Fruit fly (Drosophila melanogaster): Measurements from ENCODE around the gene CG1575.

CG1575 gene

DNA sequence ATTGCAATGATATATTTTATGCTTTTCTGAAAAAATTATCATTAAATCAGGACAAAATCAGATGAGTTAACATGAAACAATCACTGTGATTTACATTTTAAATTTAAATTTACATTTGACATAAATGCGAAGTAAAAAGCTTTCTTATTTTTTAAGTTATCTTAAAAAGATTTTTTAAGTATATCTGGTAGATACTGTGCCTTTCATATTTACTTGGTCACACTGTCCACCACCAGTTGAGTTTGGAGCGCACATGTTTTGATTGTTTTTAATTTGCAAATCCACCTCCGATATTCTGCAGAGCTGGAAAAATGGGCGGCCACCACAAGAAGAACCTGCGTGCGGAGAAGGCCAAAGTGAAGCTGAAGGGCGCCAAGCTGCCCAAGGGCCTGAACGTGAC is at the start of gene CG1575:
Gene CG1575, plus strand, starts transcription at position 200 of the 400 bp plus-strand sequence.
- TF ChIP-seq insv (optimal IDR thresholded peaks at IDR 0.05): no peak
- TF ChIP-seq ttk (optimal IDR thresholded peaks at IDR 0.05): no peak
- no peak for TF ChIP-seq h (optimal IDR thresholded peaks at IDR 0.05)
- no peak for TF ChIP-seq Sin3A (optimal IDR thresholded peaks at IDR 0.05)

DNA sequence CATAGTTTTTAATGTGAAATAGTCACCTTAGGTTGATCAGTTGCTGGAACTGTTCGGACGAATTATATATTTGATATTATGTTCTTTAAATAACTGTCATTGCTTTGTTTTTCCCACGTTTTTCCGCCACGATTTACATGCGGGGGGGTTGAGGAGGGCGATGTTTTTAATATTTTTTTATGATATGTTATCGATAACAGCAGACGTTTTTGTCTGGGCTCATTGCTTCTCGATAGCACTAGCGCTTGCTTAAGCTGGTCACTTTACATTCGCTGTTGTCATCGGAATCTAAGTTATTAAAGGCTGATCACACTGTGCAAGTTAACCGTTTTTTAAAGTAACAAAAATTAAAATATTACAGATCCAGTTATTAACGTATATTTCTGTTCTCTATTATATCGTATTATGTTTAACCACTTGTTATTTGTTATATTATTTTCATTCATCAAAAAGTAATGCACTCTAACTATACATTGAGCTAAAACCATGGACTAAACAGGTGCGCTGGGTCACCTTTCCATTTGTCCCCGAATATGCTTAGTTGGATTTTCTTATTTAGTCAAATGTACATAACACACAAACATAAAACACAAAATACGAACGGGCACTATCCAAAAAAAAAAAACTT is 41.4 kb upstream of the CG1575 start, which contains the start of the genes Upf2 and CG1571:
Gene Upf2, minus strand, starts transcription at position 167 of the 628 bp plus-strand sequence.
Gene CG1571, plus strand, starts transcription at position 578 of the 628 bp plus-strand sequence.
- TF ChIP-seq insv (optimal IDR thresholded peaks at IDR 0.05) (no peak), Myc (optimal IDR thresholded peaks at IDR 0.05) (no peak), ttk (optimal IDR thresholded peaks at IDR 0.05) (no peak), psq (optimal IDR thresholded peaks at IDR 0.05) (no peak), Sin3A (optimal IDR thresholded peaks at IDR 0.05) (no peak), h (optimal IDR thresholded peaks at IDR 0.05) (no peak)

DNA sequence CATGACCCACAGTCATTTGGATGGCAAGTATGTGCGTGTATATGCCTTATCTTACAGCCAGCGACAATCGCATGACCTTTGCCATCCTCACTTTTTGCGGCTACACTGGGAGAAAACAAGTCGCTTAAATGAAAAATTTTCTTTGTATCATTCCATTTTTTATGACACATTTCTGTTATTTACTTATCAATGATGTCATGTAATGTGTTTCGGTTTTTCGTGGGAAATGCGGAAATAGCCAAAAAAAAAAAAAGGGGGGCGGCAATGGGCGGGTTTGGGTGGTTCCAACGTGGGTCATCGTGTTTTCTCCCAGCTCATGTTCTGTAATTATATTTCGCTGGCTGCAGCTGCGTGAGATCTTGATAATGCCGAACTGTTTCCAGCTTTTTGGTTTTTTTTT is 36.6 kb upstream of the CG1575 start:
- TF ChIP-seq Sin3A (optimal IDR thresholded peaks at IDR 0.05) (no peak), ttk (optimal IDR thresholded peaks at IDR 0.05) (no peak), insv (optimal IDR thresholded peaks at IDR 0.05) (no peak), h (optimal IDR thresholded peaks at IDR 0.05) (no peak), psq (optimal IDR thresholded peaks at IDR 0.05) (no peak), Myc (optimal IDR thresholded peaks at IDR 0.05) (no peak)

DNA sequence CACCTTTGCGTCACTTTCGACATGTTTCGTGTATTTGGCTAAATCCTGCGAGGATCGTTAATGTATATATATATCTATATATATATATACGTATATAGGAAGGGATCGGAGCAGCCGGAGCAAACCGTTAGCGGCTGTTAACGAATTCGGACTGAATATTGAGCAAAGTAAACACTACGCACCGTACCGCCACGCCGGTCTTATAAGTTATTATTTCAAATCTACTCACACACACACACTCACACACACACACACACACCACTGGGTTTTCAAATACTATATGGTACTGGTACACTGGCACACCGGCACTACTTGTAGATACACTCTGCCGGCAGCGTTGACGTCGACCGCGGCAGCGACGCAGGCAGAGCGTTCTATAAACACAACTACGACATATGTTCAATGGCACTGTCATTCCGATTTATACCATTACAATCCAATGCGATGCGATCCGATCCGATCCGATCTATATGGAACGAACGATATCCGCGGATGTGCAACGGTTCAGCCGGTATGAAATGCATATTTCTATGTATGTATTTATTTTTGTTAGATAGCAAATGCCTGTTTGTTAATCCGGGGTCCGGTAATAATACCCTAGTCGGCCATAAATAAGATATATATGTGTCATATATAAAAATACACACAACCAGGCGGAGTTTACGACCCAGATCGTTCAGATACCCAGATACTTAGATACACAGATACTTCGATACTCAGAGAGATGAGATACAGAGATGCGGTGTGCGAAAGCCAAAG is 35.2 kb upstream of the CG1575 start, which contains the start of gene Ldsdh1:
Gene Ldsdh1, minus strand, starts transcription at position 179 of the 759 bp plus-strand sequence.
- no peak for TF ChIP-seq h (optimal IDR thresholded peaks at IDR 0.05)
- TF ChIP-seq ttk (optimal IDR thresholded peaks at IDR 0.05): no peak
- TF ChIP-seq Myc (optimal IDR thresholded peaks at IDR 0.05): no peak
- no peak for TF ChIP-seq insv (optimal IDR thresholded peaks at IDR 0.05)
- no peak for TF ChIP-seq Sin3A (optimal IDR thresholded peaks at IDR 0.05)
- no peak for TF ChIP-seq psq (optimal IDR thresholded peaks at IDR 0.05)

DNA sequence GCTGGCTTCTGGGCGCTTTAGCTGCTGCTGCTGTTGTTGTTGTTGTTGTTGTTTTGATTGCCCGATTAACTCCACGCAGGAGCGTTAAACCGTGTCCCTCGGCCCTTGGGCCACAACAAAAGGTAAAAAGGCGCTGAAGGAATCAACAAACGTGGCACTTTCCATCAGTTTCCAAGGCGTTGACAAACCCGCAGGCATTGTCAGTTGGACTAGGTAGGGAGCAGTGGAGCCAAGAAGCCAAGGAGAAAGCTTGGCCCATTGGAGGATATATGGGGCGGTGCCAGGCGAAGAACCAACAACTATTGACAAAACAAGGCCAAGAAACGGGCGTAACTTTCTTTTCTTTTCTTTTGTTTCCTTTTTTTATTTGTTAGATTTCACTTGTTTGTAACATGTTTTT is 29.7 kb upstream of the CG1575 start, which contains the start of gene CG2256:
Gene CG2256, minus strand, starts transcription at position 101 of the 400 bp plus-strand sequence.
- TF ChIP-seq Sin3A (optimal IDR thresholded peaks at IDR 0.05) (no peak), insv (optimal IDR thresholded peaks at IDR 0.05) (no peak), h (optimal IDR thresholded peaks at IDR 0.05) (no peak), psq (optimal IDR thresholded peaks at IDR 0.05) (no peak), Myc (optimal IDR thresholded peaks at IDR 0.05) (no peak), ttk (optimal IDR thresholded peaks at IDR 0.05) (no peak)

DNA sequence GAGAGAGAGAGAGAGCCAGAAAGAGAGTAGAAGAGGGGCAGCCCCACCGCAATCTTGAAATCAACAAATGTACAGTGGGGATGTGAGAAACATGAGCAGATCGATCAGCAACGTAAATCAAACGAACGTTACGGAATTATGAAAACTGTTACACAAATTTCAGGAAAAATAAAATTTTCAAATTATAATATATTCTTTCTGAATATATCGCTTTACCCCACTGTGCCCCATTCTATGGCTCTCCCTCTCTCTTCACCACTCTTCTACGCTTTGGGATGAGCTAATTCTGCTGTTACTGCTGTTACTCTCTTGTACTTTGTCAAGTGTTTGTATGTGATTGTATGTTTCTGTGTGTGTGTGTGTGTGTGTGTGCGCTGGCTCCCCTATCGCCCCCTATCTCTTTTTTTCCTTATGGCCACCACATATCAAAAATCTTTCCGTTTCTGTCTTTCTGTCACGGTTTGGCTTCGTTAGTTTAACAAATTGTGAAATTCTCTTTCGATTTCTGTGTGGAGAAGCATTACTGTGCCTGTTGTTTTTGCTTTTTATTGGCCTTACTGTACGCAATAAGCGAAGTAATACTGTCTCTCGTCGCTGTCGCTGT is 25.7 kb upstream of the CG1575 start:
- TF ChIP-seq Sin3A (optimal IDR thresholded peaks at IDR 0.05): no peak
- no peak for TF ChIP-seq h (optimal IDR thresholded peaks at IDR 0.05)
- TF ChIP-seq Myc (optimal IDR thresholded peaks at IDR 0.05): no peak

DNA sequence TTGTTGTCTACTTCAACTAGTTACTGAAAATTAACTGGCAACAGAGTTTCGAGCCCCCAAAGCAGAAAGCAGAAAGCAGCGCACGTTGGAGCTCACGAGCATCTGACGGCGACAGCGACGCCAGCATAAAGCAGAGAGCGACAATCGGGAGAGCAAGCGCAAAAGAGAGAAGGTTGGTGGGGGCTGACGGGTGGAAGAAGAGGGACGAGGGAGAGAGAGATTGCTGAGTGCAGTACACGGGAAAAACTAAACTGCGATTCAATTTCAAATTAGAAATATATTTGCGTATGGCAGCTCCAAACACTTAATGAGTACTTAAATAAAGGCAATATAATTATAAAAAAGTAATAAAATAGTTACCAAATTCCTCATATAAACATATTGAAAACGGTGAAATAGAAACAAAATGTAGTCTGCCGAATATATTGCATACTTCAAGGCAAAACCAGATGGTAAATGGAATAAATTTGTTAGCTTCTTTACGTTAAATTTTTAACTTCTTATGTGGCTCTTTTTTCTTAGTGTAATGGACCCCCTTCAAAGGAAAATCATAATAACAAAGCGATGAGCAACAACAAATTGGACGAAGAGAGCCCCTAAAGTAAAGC is 24.6 kb upstream of the CG1575 start:
- no peak for TF ChIP-seq ttk (optimal IDR thresholded peaks at IDR 0.05)
- TF ChIP-seq Myc (optimal IDR thresholded peaks at IDR 0.05): no peak
- no peak for TF ChIP-seq insv (optimal IDR thresholded peaks at IDR 0.05)
- TF ChIP-seq h (optimal IDR thresholded peaks at IDR 0.05): no peak
- no peak for TF ChIP-seq psq (optimal IDR thresholded peaks at IDR 0.05)
- TF ChIP-seq Sin3A (optimal IDR thresholded peaks at IDR 0.05): no peak

DNA sequence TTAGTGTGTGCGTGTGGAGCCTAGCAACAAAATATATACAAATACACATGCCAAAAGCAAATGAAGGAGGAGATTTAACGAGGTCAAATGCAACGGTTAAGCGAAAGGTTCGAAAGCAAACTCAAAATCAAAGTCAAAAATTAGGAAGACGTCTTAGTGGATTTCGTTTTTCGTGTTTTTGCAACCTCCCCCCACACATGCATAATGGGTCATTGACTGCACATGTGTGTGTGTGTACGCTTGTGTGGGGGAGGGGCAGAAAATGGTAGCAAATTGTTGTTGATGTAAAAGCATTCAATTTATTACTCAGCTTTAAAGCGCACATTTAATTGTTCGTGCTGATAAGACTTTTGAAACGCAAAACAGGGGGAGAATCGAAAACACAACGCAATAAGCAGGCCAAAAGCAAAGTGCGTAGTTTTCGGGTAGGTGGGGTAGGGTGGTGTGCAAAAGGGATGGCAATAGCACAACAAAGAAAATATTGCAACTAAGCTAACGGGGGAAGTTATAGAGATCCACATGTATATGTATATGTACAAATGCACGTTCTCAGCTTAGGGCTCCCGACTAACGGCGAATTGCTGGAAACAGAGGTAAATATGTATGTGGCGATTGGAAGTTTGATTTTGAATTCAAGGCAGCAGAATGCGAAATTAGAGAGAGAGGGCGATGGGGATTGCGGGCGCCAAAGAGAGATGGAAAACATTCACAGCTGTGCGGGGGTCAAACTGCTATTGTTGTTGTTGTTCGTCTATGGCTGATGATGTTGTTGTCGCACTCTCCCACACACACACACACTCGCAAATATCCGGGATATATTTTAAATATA is 23.7 kb upstream of the CG1575 start:
- TF ChIP-seq Sin3A (optimal IDR thresholded peaks at IDR 0.05): no peak
- TF ChIP-seq insv (optimal IDR thresholded peaks at IDR 0.05): no peak

DNA sequence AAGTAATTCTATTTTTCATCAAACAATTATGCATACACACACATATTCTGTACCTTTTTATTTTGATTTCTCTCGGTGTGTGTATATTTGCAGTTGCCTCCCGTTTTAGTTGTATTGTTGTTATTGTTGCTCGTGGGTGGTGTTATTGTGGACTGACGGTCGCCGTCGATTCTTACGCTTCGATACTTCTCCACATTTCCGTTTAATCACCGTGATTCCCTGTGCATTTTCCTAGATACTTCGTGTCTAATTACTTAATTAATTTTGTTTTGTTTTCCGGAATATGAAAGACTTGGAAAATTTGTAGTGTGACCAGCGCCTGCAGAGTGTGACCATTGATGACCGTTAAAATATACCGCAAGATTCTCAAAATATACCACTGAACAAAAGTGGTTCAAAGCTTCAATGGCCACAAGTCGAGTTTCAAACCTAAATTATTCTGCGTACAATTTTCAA is 23.1 kb upstream of the CG1575 start, which contains the start of gene UbcE2H:
Gene UbcE2H, minus strand, starts transcription at position 343 of the 456 bp plus-strand sequence.
- TF ChIP-seq insv (optimal IDR thresholded peaks at IDR 0.05): no peak
- TF ChIP-seq Sin3A (optimal IDR thresholded peaks at IDR 0.05): no peak
- no peak for TF ChIP-seq Myc (optimal IDR thresholded peaks at IDR 0.05)
- TF ChIP-seq ttk (optimal IDR thresholded peaks at IDR 0.05): no peak
- TF ChIP-seq h (optimal IDR thresholded peaks at IDR 0.05): no peak
- no peak for TF ChIP-seq psq (optimal IDR thresholded peaks at IDR 0.05)

DNA sequence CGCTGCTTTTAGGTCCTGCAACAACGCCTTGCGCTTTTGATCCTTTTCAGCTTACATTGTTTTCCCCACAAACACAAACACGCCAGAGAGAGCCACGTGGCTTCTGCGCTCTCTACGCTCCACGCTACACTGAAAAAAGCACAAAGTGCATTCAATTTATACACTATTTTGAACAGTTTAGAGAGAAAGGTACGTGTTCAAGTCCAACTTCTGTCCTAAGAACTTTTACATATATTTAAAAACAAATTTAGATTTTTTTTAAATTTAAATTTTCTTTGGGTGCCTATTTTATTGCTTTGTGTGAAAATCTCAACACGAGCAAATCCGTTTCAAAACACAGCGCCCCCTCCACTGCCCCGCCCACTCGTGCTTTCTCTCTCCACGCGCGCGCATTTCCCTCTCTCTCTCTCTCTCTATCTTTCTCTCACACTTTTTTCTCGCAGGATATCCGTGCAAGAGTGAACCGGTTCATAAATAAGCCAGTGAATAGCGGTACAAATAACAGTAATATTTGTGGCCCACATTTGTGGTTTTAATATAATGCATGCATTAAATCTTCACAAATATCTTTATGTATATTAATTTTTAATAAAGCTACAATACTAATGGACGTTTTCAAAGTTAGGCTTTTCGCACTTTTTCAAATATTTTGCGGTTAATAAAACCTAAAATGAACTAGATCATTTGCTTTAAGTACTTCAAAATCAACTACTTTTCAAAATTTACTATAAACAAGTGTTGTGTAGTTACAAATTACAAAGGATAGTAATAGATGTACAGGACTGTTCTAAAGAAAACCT is 16.6 kb upstream of the CG1575 start:
- TF ChIP-seq psq (optimal IDR thresholded peaks at IDR 0.05) (no peak), Myc (optimal IDR thresholded peaks at IDR 0.05) (no peak), h (optimal IDR thresholded peaks at IDR 0.05) (no peak), ttk (optimal IDR thresholded peaks at IDR 0.05) (no peak), insv (optimal IDR thresholded peaks at IDR 0.05) (no peak)

DNA sequence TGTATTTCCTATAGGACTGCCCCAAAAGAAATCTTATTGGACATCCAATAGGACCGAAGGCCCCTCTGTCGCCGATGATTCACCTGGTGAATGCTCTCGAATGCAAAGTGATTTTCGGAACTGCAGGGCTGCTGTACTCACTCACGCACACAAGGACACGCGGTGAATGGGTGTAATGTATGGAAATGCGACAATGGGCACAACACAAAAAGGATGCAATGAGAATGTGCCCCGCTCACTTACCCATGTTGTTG is 16.1 kb upstream of the CG1575 start:
- TF ChIP-seq ttk (optimal IDR thresholded peaks at IDR 0.05) (no peak), insv (optimal IDR thresholded peaks at IDR 0.05) (no peak), Sin3A (optimal IDR thresholded peaks at IDR 0.05) (no peak), Myc (optimal IDR thresholded peaks at IDR 0.05) (no peak), psq (optimal IDR thresholded peaks at IDR 0.05) (no peak), h (optimal IDR thresholded peaks at IDR 0.05) (no peak)

All from Kc167 (cell line).